Worm (Caenorhabditis elegans): ENCODE measurements around the gene col-143.

DNA sequence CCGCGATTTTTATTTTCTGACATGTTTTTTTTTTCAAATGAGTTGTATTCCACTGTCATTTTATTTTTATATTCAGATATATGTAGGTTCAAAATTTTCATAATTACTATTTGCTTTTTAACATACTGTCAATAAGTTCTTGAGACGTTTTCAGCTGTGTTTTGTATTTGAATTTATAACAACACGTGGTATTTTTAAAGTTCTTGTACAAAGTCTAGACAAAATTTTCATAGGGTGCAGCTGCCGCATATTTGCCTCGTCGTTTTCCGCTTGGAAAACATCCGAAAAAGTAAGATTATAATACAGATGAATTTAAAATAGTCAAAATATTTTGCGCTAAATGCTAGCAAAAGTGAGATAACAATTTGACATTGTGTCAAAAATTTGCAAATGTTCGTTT is 6.6 kb upstream of the col-143 start, which contains the start of gene dmsr-15:
- TF ChIP-seq nhr-76 (tag; optimal IDR thresholded peaks at IDR 0.05) (no peak), zip-8 (tag; optimal IDR thresholded peaks at IDR 0.05) (no peak), blmp-1 (tag; optimal IDR thresholded peaks at IDR 0.05) (no peak), mab-5 (tag; optimal IDR thresholded peaks at IDR 0.05) (no peak), bed-3 (GFP tag; optimal IDR thresholded peaks at IDR 0.05) (no peak), elt-3 (tag; optimal IDR thresholded peaks at IDR 0.05) (no peak), nhr-28 (tag; optimal IDR thresholded peaks at IDR 0.05) (no peak)
